Fruit fly (Drosophila melanogaster) whole organism, embryonic: Measurements from ENCODE around the gene Nepl21.

Experiments used
- CG1024 ChIP-seq: fragments of 200-800 bp; sonication (Bioruptor generic); IDR thresholded peaks from 2 replicates; pipeline ENCODE4 v1.3.6; 2022; ENCODE audit warnings: missing biosample characterization, missing genetic modification characterization
- CG10274 ChIP-seq: fragments of 200-800 bp; sonication (Bioruptor generic); optimal IDR thresholded peaks from 3 replicates; lab custom pipeline; 2017; ENCODE audit warnings: missing biosample characterization, mild to moderate bottlenecking, missing genetic modification characterization
- CG10431 ChIP-seq: fragments of 200-800 bp; sonication (Bioruptor generic); optimal IDR thresholded peaks from 3 replicates; lab custom pipeline; 2018; ENCODE audit warnings: missing biosample characterization, mild to moderate bottlenecking, missing genetic modification characterization
- CG13123 ChIP-seq: fragments of 200-800 bp; sonication (Bioruptor generic); optimal IDR thresholded peaks from 2 replicates; lab custom pipeline; 2016; ENCODE audit warnings: missing biosample characterization, missing genetic modification characterization
- CG15073 ChIP-seq: fragments of 200-800 bp; sonication (Bioruptor generic); optimal IDR thresholded peaks from 2 replicates; lab custom pipeline; 2016; ENCODE audit warnings: missing biosample characterization, missing genetic modification characterization
- CG2199 ChIP-seq: fragments of 200-800 bp; sonication (Bioruptor generic); IDR thresholded peaks from 3 replicates; pipeline ENCODE4 v1.3.6; 2022; ENCODE audit warnings: missing biosample characterization, missing genetic modification characterization
- CG2202 ChIP-seq: fragments of 200-800 bp; sonication (Bioruptor generic); optimal IDR thresholded peaks from 2 replicates; lab custom pipeline; 2018; ENCODE audit warnings: missing biosample characterization, mild to moderate bottlenecking, missing genetic modification characterization
- CG3163 ChIP-seq: fragments of 200-800 bp; sonication (Bioruptor generic); optimal IDR thresholded peaks from 3 replicates; lab custom pipeline; 2016; ENCODE audit warnings: missing biosample characterization, missing genetic modification characterization
- CG3407 ChIP-seq: fragments of 200-800 bp; sonication (Bioruptor generic); optimal IDR thresholded peaks from 2 replicates; lab custom pipeline; 2018; ENCODE audit warnings: missing biosample characterization, mild to moderate bottlenecking, missing genetic modification characterization
- CG4282 ChIP-seq: fragments of 200-800 bp; sonication (Bioruptor generic); optimal IDR thresholded peaks from 2 replicates; lab custom pipeline; 2016; ENCODE audit warnings: missing biosample characterization, missing genetic modification characterization
- CG4617 ChIP-seq: fragments of 200-800 bp; sonication (Bioruptor generic); optimal IDR thresholded peaks from 3 replicates; lab custom pipeline; 2016; ENCODE audit warnings: missing biosample characterization, missing genetic modification characterization, borderline replicate concordance
- CG4820 ChIP-seq: fragments of 200-800 bp; sonication (Bioruptor generic); optimal IDR thresholded peaks from 3 replicates; lab custom pipeline; 2016; ENCODE audit warnings: missing biosample characterization, missing genetic modification characterization
- CG6175 ChIP-seq: fragments of 200-800 bp; sonication (Bioruptor generic); IDR thresholded peaks from 3 replicates; pipeline ENCODE4 v1.3.6; 2022; ENCODE audit warnings: missing biosample characterization, missing genetic modification characterization
- CG7372 ChIP-seq: fragments of 200-800 bp; sonication (Bioruptor generic); IDR thresholded peaks from 2 replicates; pipeline ENCODE4 v1.3.6; 2022; ENCODE audit warnings: missing biosample characterization, missing genetic modification characterization
- CG9727 ChIP-seq: fragments of 200-800 bp; sonication (Bioruptor generic); optimal IDR thresholded peaks from 3 replicates; lab custom pipeline; 2017; ENCODE audit warnings: missing biosample characterization, mild to moderate bottlenecking, missing genetic modification characterization
- HLH54F ChIP-seq: fragments of 200-800 bp; sonication (Bioruptor generic); optimal IDR thresholded peaks from 3 replicates; lab custom pipeline; 2016; ENCODE audit warnings: missing biosample characterization, missing genetic modification characterization
- Hr39 ChIP-seq: fragments of >200 bp; optimal IDR thresholded peaks from 2 replicates; lab custom pipeline; 2017
- Kr ChIP-seq: fragments of 200-800 bp; sonication (Bioruptor generic); optimal IDR thresholded peaks from 2 replicates; lab custom pipeline; 2017; ENCODE audit warnings: missing biosample characterization, mild to moderate bottlenecking, missing genetic modification characterization
- MESR4 ChIP-seq: fragments of 200-800 bp; sonication (Bioruptor generic); optimal IDR thresholded peaks from 2 replicates; lab custom pipeline; 2018; ENCODE audit warnings: missing biosample characterization, mild to moderate bottlenecking, missing genetic modification characterization, moderate library complexity
- Nf-YA ChIP-seq: fragments of 200-800 bp; sonication (Bioruptor generic); IDR thresholded peaks from 2 replicates; pipeline ENCODE4 v1.3.6; 2022; ENCODE audit warnings: missing biosample characterization, missing genetic modification characterization
- Sox100B ChIP-seq: fragments of 200-800 bp; sonication (Bioruptor generic); optimal IDR thresholded peaks from 3 replicates; lab custom pipeline; 2018; ENCODE audit warnings: missing biosample characterization, mild to moderate bottlenecking, missing genetic modification characterization
- Ssrp ChIP-seq: fragments of 200-800 bp; sonication (Bioruptor generic); optimal IDR thresholded peaks from 2 replicates; lab custom pipeline; 2018; ENCODE audit warnings: missing biosample characterization, mild to moderate bottlenecking, missing genetic modification characterization, moderate library complexity
- ara ChIP-seq: fragments of 200-800 bp; sonication (Bioruptor generic); IDR thresholded peaks from 2 replicates; pipeline ENCODE4 v1.3.6; 2022; ENCODE audit warnings: missing biosample characterization, missing genetic modification characterization
- az2 ChIP-seq: fragments of 200-800 bp; sonication (Bioruptor generic); optimal IDR thresholded peaks from 3 replicates; lab custom pipeline; 2016; ENCODE audit warnings: missing biosample characterization, missing genetic modification characterization
- cg ChIP-seq: fragments of 200-800 bp; sonication (Bioruptor generic); optimal IDR thresholded peaks from 3 replicates; lab custom pipeline; 2019; ENCODE audit warnings: missing biosample characterization, mild to moderate bottlenecking, missing genetic modification characterization, moderate library complexity
- ci ChIP-seq: fragments of 200-800 bp; sonication (Bioruptor generic); IDR thresholded peaks from 3 replicates; pipeline ENCODE4 v1.3.6; 2022; ENCODE audit warnings: missing biosample characterization, missing genetic modification characterization
- crp ChIP-seq, 2 experiments: fragments of 200-800 bp; sonication (Bioruptor generic); optimal IDR thresholded peaks; 2 replicates in 1 of 2; 3 replicates in 1 of 2; lab custom pipeline; 2017; ENCODE audit warnings: missing biosample characterization in 2 of 2, missing genetic modification characterization in 2 of 2, mild to moderate bottlenecking in 1 of 2, moderate library complexity in 1 of 2
- da ChIP-seq: fragments of 200-800 bp; sonication (Bioruptor generic); optimal IDR thresholded peaks from 2 replicates; lab custom pipeline; 2016; ENCODE audit warnings: missing biosample characterization, missing genetic modification characterization
- en ChIP-seq: fragments of 200-800 bp; sonication (Bioruptor generic); optimal IDR thresholded peaks from 2 replicates; lab custom pipeline; 2016; ENCODE audit warnings: missing biosample characterization, missing genetic modification characterization
- ewg ChIP-seq: fragments of 200-800 bp; sonication (Bioruptor generic); optimal IDR thresholded peaks from 3 replicates; lab custom pipeline; 2017; ENCODE audit warnings: mild to moderate bottlenecking, missing biosample characterization, missing genetic modification reagents, missing genetic modification characterization
- fd3F ChIP-seq: fragments of 200-800 bp; sonication (Bioruptor generic); optimal IDR thresholded peaks from 2 replicates; lab custom pipeline; 2018; ENCODE audit warnings: missing biosample characterization, mild to moderate bottlenecking, missing genetic modification characterization, moderate library complexity
- ftz-f1 ChIP-seq: fragments of 200-800 bp; sonication (Bioruptor generic); optimal IDR thresholded peaks from 2 replicates; lab custom pipeline; 2016; ENCODE audit warnings: missing biosample characterization, missing genetic modification characterization
- gcm2 ChIP-seq: fragments of 200-800 bp; sonication (Bioruptor generic); optimal IDR thresholded peaks from 2 replicates; lab custom pipeline; 2016; ENCODE audit warnings: missing biosample characterization, missing genetic modification characterization
- ken ChIP-seq: fragments of 200-800 bp; sonication (Bioruptor generic); IDR thresholded peaks from 3 replicates; pipeline ENCODE4 v1.3.6; 2022; ENCODE audit warnings: missing biosample characterization, missing genetic modification characterization
- klu ChIP-seq: fragments of 200-800 bp; sonication (Bioruptor generic); IDR thresholded peaks from 2 replicates; pipeline ENCODE4 v1.3.6; 2022; ENCODE audit warnings: missing biosample characterization, missing genetic modification characterization
- mld ChIP-seq: fragments of 200-800 bp; sonication (Bioruptor generic); IDR thresholded peaks from 3 replicates; pipeline ENCODE4 v1.3.6; 2022; ENCODE audit warnings: missing biosample characterization, missing genetic modification characterization; ENCODE audit not compliant: partially characterized antibody
- oc ChIP-seq: fragments of 200-800 bp; sonication (Bioruptor generic); optimal IDR thresholded peaks from 2 replicates; lab custom pipeline; 2018; ENCODE audit warnings: missing biosample characterization, mild to moderate bottlenecking, missing genetic modification characterization, moderate library complexity
- pho ChIP-seq: fragments of 200-800 bp; sonication (Bioruptor generic); optimal IDR thresholded peaks from 2 replicates; lab custom pipeline; 2016; ENCODE audit warnings: missing biosample characterization, missing genetic modification characterization
- ro ChIP-seq: fragments of 200-800 bp; sonication (Bioruptor generic); IDR thresholded peaks from 2 replicates; pipeline ENCODE4 v1.3.6; 2022; ENCODE audit warnings: missing biosample characterization, missing genetic modification characterization
- salm ChIP-seq: fragments of 200-800 bp; sonication (Bioruptor generic); optimal IDR thresholded peaks from 2 replicates; lab custom pipeline; 2018; ENCODE audit warnings: missing biosample characterization, mild to moderate bottlenecking, missing genetic modification characterization
- sc ChIP-seq, 3 experiments: fragments of >200 bp in 2 of 3; fragments of 200-800 bp in 1 of 3; sonication (Bioruptor generic) in 1 of 3; optimal IDR thresholded peaks; 2 replicates in 2 of 3; 3 replicates in 1 of 3; lab custom pipeline; 2017; ENCODE audit warnings: mild to moderate bottlenecking in 1 of 3, missing biosample characterization in 1 of 3, missing genetic modification characterization in 1 of 3, missing genetic modification reagents in 1 of 3
- sisA ChIP-seq: fragments of 200-800 bp; sonication (Bioruptor generic); IDR thresholded peaks from 2 replicates; pipeline ENCODE4 v1.3.6; 2022; ENCODE audit warnings: missing biosample characterization, missing genetic modification characterization
- slou ChIP-seq: fragments of 200-800 bp; sonication (Bioruptor generic); optimal IDR thresholded peaks from 3 replicates; lab custom pipeline; 2016; ENCODE audit warnings: missing biosample characterization, missing genetic modification characterization
- slp2 ChIP-seq: fragments of 200-800 bp; sonication (Bioruptor generic); optimal IDR thresholded peaks from 2 replicates; lab custom pipeline; 2016; ENCODE audit warnings: missing biosample characterization, missing genetic modification characterization
- sna ChIP-seq: fragments of 200-800 bp; sonication (Bioruptor generic); IDR thresholded peaks from 2 replicates; pipeline ENCODE4 v1.3.6; 2022; ENCODE audit warnings: missing biosample characterization, missing genetic modification characterization; ENCODE audit not compliant: partially characterized antibody
- stc ChIP-seq: fragments of 200-800 bp; sonication (Bioruptor generic); IDR thresholded peaks from 2 replicates; pipeline ENCODE4 v1.3.6; 2022; ENCODE audit warnings: missing biosample characterization, missing genetic modification characterization
- tx ChIP-seq: fragments of 200-800 bp; sonication (Bioruptor generic); optimal IDR thresholded peaks from 2 replicates; lab custom pipeline; 2016; ENCODE audit warnings: missing biosample characterization, missing genetic modification characterization
- unpg ChIP-seq: fragments of 200-800 bp; sonication (Bioruptor generic); optimal IDR thresholded peaks from 3 replicates; lab custom pipeline; 2018; ENCODE audit warnings: missing biosample characterization, mild to moderate bottlenecking, missing genetic modification characterization, moderate library complexity
- wek ChIP-seq: fragments of 200-800 bp; sonication (Bioruptor generic); optimal IDR thresholded peaks from 3 replicates; lab custom pipeline; 2018; ENCODE audit warnings: missing biosample characterization, mild to moderate bottlenecking, missing genetic modification characterization, moderate library complexity
- zfh2 ChIP-seq: fragments of 200-800 bp; sonication (Bioruptor generic); optimal IDR thresholded peaks from 2 replicates; lab custom pipeline; 2016; ENCODE audit warnings: missing biosample characterization, missing genetic modification characterization

Nepl21 gene

DNA sequence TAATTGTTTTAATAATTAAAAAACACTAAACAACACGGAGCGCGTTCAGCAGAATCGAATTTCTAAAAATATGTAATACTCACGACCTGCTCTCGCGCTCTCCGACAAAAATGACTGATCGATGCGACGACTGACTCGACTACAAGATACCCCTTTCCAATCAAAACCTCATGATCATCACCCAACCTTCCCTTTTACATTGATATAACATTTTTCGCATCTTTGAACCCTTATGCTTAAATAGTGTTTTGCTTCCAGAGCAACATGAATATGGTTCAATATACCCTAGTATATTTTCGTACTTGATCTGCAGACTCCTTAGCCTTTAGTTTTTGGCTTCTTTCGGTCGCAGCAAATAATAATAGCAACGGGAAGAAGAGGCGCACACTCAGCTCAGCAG is 28.3 kb downstream of the Nepl21 start (continued):
- no peak for TF ChIP-seq klu
- TF ChIP-seq sna (GFP tag; lab: Robert Waterston, UW): no peak
- TF ChIP-seq ci (GFP tag; lab: Robert Waterston, UW): peak; percentile 88
- peak; percentile 54 for TF ChIP-seq tx (GFP tag; lab: Kevin White, UChicago)
- TF ChIP-seq slou (GFP tag; lab: Kevin White, UChicago): peak; percentile 24
- peak; percentile 71 for TF ChIP-seq zfh2 (GFP tag; lab: Kevin White, UChicago)
- no peak for TF ChIP-seq da (GFP tag; lab: Kevin White, UChicago)
- no peak for TF ChIP-seq CG10431 (GFP tag; lab: Kevin White, UChicago)
- TF ChIP-seq salm (tag; lab: Kevin White, UChicago): peak; percentile 40
- TF ChIP-seq CG1024 (GFP tag; lab: Robert Waterston, UW): peak; percentile 76
- peak; percentile 56 for TF ChIP-seq Nf-YA (GFP tag; lab: Robert Waterston, UW)
- TF ChIP-seq ken (GFP tag; lab: Robert Waterston, UW): peak; percentile 74; the same call in 2 of the 3 replicates
- no peak for TF ChIP-seq MESR4 (GFP tag; lab: Kevin White, UChicago)
- peak; percentile 49 for TF ChIP-seq fd3F
- TF ChIP-seq wek: peak; percentile 18
- TF ChIP-seq cg (GFP tag; lab: Kevin White, UChicago): no peak
- no peak for TF ChIP-seq Hr39 (lab: Kevin White, UChicago)
- no peak for TF ChIP-seq CG15073
- TF ChIP-seq crp (GFP tag; optimal IDR thresholded peaks at IDR 0.05; lab: Kevin White, UChicago): peak in 1 of 2 experiments; percentile 30
- TF ChIP-seq ro (GFP tag; lab: Robert Waterston, UW): peak; percentile 49; the same call in 1 of the 2 replicates
- peak; percentile 80 for TF ChIP-seq stc (GFP tag; lab: Robert Waterston, UW)
- TF ChIP-seq slp2: peak; percentile 40
- peak; percentile 36 for TF ChIP-seq gcm2 (GFP tag; lab: Kevin White, UChicago)
- no peak for TF ChIP-seq CG6175 (GFP tag; lab: Robert Waterston, UW)
- peak; percentile 49 for TF ChIP-seq en (GFP tag; lab: Kevin White, UChicago)
- TF ChIP-seq mld: no peak
- peak; percentile 26 for TF ChIP-seq pho
- peak; percentile 70 for TF ChIP-seq CG13123 (GFP tag; lab: Kevin White, UChicago)
- peak; percentile 51 for TF ChIP-seq CG9727 (GFP tag; lab: Kevin White, UChicago)
- TF ChIP-seq CG2202: peak; percentile 41
- peak; percentile 65 for TF ChIP-seq CG4820 (GFP tag; lab: Kevin White, UChicago)
- TF ChIP-seq ftz-f1 (GFP tag; lab: Kevin White, UChicago): peak; percentile 21
- TF ChIP-seq CG2199: 0 out of 3 replicates have a peak, but pooled peaks have one; percentile 16
- peak; percentile 60 for TF ChIP-seq ewg (GFP tag; lab: Kevin White, UChicago)
- peak; percentile 79 for TF ChIP-seq sisA (GFP tag; lab: Robert Waterston, UW)
- peak; percentile 78 for TF ChIP-seq az2 (GFP tag; lab: Kevin White, UChicago)
- peak; percentile 40 for TF ChIP-seq CG3163 (GFP tag; lab: Kevin White, UChicago)
- TF ChIP-seq CG10274 (GFP tag; lab: Kevin White, UChicago): peak; percentile 30
- no peak for TF ChIP-seq Sox100B
- TF ChIP-seq ara: peak; percentile 89
- peak; percentile 76 for TF ChIP-seq oc (tag; lab: Kevin White, UChicago)
- peak; percentile 32; the same call in 1 of the 2 replicates for TF ChIP-seq CG7372
- TF ChIP-seq unpg: peak; percentile 81
- TF ChIP-seq CG4282 (GFP tag; lab: Kevin White, UChicago): peak; percentile 10
- peak; percentile 48 for TF ChIP-seq CG3407
- TF ChIP-seq Kr (GFP tag; lab: Kevin White, UChicago): no peak
- TF ChIP-seq HLH54F (GFP tag; lab: Kevin White, UChicago): peak; percentile 58
- peak; percentile 33 for TF ChIP-seq CG4617
- TF ChIP-seq sc (optimal IDR thresholded peaks at IDR 0.05; lab: Kevin White, UChicago): no peak
- TF ChIP-seq sc (GFP tag; optimal IDR thresholded peaks at IDR 0.05; lab: Kevin White, UChicago): no peak
- TF ChIP-seq Ssrp (tag; lab: Kevin White, UChicago): peak; percentile 71
